Worm (Caenorhabditis elegans) whole organism, midembryonic: ENCODE results near the gene klp-7.

Source experiments
- T22C8.4 ChIP-seq: fragments of 200-800 bp; sonication (Bioruptor generic); IDR thresholded peaks from 2 replicates; pipeline ENCODE4 v1.3.6; 2022; ENCODE audit warnings: missing genetic modification characterization, missing compliant biosample characterization
- flt-1 ChIP-seq: fragments of 200-800 bp; sonication (Bioruptor generic); IDR thresholded peaks from 2 replicates; pipeline ENCODE4 v1.3.6; 2022; ENCODE audit warnings: missing genetic modification characterization, missing compliant biosample characterization
- klf-2 ChIP-seq: fragments of 200-800 bp; sonication (Bioruptor generic); conservative IDR thresholded peaks from 2 replicates; pipeline ENCODE4 v1.3.6; 2022; ENCODE audit warnings: missing genetic modification reagents, missing genetic modification characterization, missing compliant biosample characterization
- ztf-23 ChIP-seq: fragments of 200-800 bp; sonication (Bioruptor generic); IDR thresholded peaks from 2 replicates; pipeline ENCODE4 v1.3.6; 2022; ENCODE audit warnings: missing genetic modification reagents, missing genetic modification characterization, missing compliant biosample characterization

DNA sequence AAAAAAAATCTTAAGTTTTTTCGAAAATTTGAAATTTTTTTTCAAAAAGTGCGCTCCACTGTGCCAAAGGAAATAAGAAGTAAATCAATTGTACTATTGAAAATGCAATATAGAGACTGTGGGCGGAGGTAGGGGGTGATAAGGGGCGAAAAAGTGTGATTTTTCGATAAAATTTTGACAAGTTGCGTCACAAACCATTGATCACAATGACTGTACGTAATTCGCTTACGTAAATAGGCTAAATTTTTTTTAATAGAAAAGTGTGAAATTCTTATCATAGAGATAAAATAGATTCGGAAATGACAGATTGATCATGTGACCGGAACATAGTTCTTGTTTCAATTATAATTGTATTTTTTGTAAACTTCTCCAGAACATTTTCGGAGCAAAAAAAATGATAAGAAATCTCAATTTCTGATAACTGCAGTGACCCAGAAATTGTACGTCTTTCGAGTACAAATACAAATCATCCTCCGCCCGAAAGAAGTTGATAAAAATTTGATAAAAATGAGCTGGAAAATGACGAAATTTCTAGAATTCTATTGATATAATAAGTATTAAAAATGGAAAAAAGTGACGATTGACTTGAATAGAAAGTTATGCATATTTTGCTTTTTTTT is 16.9 kb downstream of the klp-7 start:
- TF ChIP-seq ztf-23 (GFP tag; lab: Robert Waterston, UW), result no peak
- TF ChIP-seq flt-1 (GFP tag; lab: Robert Waterston, UW), result no peak
- TF ChIP-seq T22C8.4 (GFP tag; lab: Robert Waterston, UW), result no peak
- no peak for TF ChIP-seq klf-2 (GFP tag; lab: Robert Waterston, UW)
